Fruit fly (Drosophila melanogaster): ENCODE measurements around the gene Lsd-1.

dm6 chr3R:23713901-23714300, 49.8 kb upstream of the Lsd-1 start:
- TF ChIP-seq CG8478 (optimal IDR thresholded peaks at IDR 0.05) (no peak), EcR (GFP tag; optimal IDR thresholded peaks at IDR 0.05) (no peak), pan (optimal IDR thresholded peaks at IDR 0.05) (no peak), psq (optimal IDR thresholded peaks at IDR 0.05) (no peak), usp (GFP tag; optimal IDR thresholded peaks at IDR 0.05) (no peak)
